Fruit fly (Drosophila melanogaster) whole organism, embryonic: ENCODE data around the gene rno.

ENCODE experiments used
- B-H2 ChIP-seq: fragments of 200-800 bp; sonication (Bioruptor generic); optimal IDR thresholded peaks from 2 replicates; lab custom pipeline; 2018; ENCODE audit warnings: missing biosample characterization, mild to moderate bottlenecking, missing genetic modification characterization
- CG13123 ChIP-seq: fragments of 200-800 bp; sonication (Bioruptor generic); optimal IDR thresholded peaks from 2 replicates; lab custom pipeline; 2016; ENCODE audit warnings: missing biosample characterization, missing genetic modification characterization
- CG13424 ChIP-seq: fragments of 200-800 bp; sonication (Bioruptor generic); optimal IDR thresholded peaks from 2 replicates; lab custom pipeline; 2019; ENCODE audit warnings: missing biosample characterization, mild to moderate bottlenecking, missing genetic modification characterization, moderate library complexity
- CG1603 ChIP-seq: fragments of 200-800 bp; sonication (Bioruptor generic); optimal IDR thresholded peaks from 2 replicates; lab custom pipeline; 2019; ENCODE audit warnings: missing biosample characterization, mild to moderate bottlenecking, missing genetic modification characterization, moderate library complexity
- CG16815 ChIP-seq: fragments of 200-800 bp; sonication (Bioruptor generic); optimal IDR thresholded peaks from 3 replicates; lab custom pipeline; 2017; ENCODE audit warnings: missing biosample characterization, mild to moderate bottlenecking, missing genetic modification characterization
- CG16863 ChIP-seq: fragments of 200-800 bp; sonication (Bioruptor generic); optimal IDR thresholded peaks from 3 replicates; lab custom pipeline; 2016; ENCODE audit warnings: missing biosample characterization, missing genetic modification characterization
- CG1792 ChIP-seq: fragments of 200-800 bp; sonication (Bioruptor generic); optimal IDR thresholded peaks from 2 replicates; lab custom pipeline; 2016; ENCODE audit warnings: missing biosample characterization, missing genetic modification characterization
- CG30403 ChIP-seq: fragments of 200-800 bp; sonication (Bioruptor generic); optimal IDR thresholded peaks from 3 replicates; lab custom pipeline; 2016; ENCODE audit warnings: missing biosample characterization, missing genetic modification characterization
- CG34224 ChIP-seq: fragments of 200-800 bp; sonication (Bioruptor generic); IDR thresholded peaks from 3 replicates; pipeline ENCODE4 v1.3.6; 2022; ENCODE audit warnings: missing biosample characterization, missing genetic modification characterization; ENCODE audit not compliant: partially characterized antibody
- CG34422 ChIP-seq: fragments of 200-800 bp; sonication (Bioruptor generic); IDR thresholded peaks from 3 replicates; pipeline ENCODE4 v1.3.6; 2022; ENCODE audit warnings: missing biosample characterization, missing genetic modification characterization
- CG4617 ChIP-seq: fragments of 200-800 bp; sonication (Bioruptor generic); optimal IDR thresholded peaks from 3 replicates; lab custom pipeline; 2016; ENCODE audit warnings: missing biosample characterization, missing genetic modification characterization, borderline replicate concordance
- CG6689 ChIP-seq: fragments of 200-800 bp; sonication (Bioruptor generic); IDR thresholded peaks from 2 replicates; pipeline ENCODE4 v1.3.6; 2022; ENCODE audit warnings: missing biosample characterization, missing genetic modification characterization
- CG6854 ChIP-seq: fragments of 200-800 bp; sonication (Bioruptor generic); optimal IDR thresholded peaks from 3 replicates; lab custom pipeline; 2017; ENCODE audit warnings: missing biosample characterization, mild to moderate bottlenecking, missing genetic modification characterization
- CG8089 ChIP-seq: fragments of 200-800 bp; sonication (Bioruptor generic); optimal IDR thresholded peaks from 3 replicates; lab custom pipeline; 2016; ENCODE audit warnings: missing biosample characterization, missing genetic modification characterization
- CG8290 ChIP-seq, 3 experiments: fragments of 200-800 bp; sonication (Bioruptor generic); optimal IDR thresholded peaks; 2 replicates each; lab custom pipeline; 2016 to 2019; ENCODE audit warnings: missing biosample characterization in 3 of 3, missing genetic modification characterization in 3 of 3, mild to moderate bottlenecking in 2 of 3, moderate library complexity in 1 of 3
- CG8765 ChIP-seq: fragments of 200-800 bp; sonication (Bioruptor generic); IDR thresholded peaks from 2 replicates; pipeline ENCODE4 v1.3.6; 2022; ENCODE audit warnings: missing biosample characterization, missing genetic modification characterization
- CG9215 ChIP-seq: fragments of 200-800 bp; sonication (Bioruptor generic); IDR thresholded peaks from 2 replicates; pipeline ENCODE4 v1.3.6; 2022; ENCODE audit warnings: missing biosample characterization, missing genetic modification characterization
- CG9727 ChIP-seq: fragments of 200-800 bp; sonication (Bioruptor generic); optimal IDR thresholded peaks from 3 replicates; lab custom pipeline; 2017; ENCODE audit warnings: missing biosample characterization, mild to moderate bottlenecking, missing genetic modification characterization
- CG9932 ChIP-seq: fragments of 200-800 bp; sonication (Bioruptor generic); IDR thresholded peaks from 2 replicates; pipeline ENCODE4 v1.3.6; 2022; ENCODE audit warnings: missing biosample characterization, missing genetic modification characterization
- Fer3 ChIP-seq: fragments of 200-800 bp; sonication (Bioruptor generic); optimal IDR thresholded peaks from 2 replicates; lab custom pipeline; 2018; ENCODE audit warnings: missing biosample characterization, mild to moderate bottlenecking, missing genetic modification characterization, moderate library complexity
- HmgZ ChIP-seq: fragments of 200-800 bp; sonication (Bioruptor generic); optimal IDR thresholded peaks from 2 replicates; lab custom pipeline; 2018; ENCODE audit warnings: missing biosample characterization, mild to moderate bottlenecking, missing genetic modification characterization
- Lim3 ChIP-seq: fragments of 200-800 bp; sonication (Bioruptor generic); IDR thresholded peaks from 2 replicates; pipeline ENCODE4 v1.3.6; 2022; ENCODE audit warnings: missing biosample characterization, missing genetic modification characterization
- MESR4 ChIP-seq: fragments of 200-800 bp; sonication (Bioruptor generic); optimal IDR thresholded peaks from 2 replicates; lab custom pipeline; 2018; ENCODE audit warnings: missing biosample characterization, mild to moderate bottlenecking, missing genetic modification characterization, moderate library complexity
- Mes4 ChIP-seq: fragments of 200-800 bp; sonication (Bioruptor generic); optimal IDR thresholded peaks from 2 replicates; lab custom pipeline; 2016; ENCODE audit warnings: missing biosample characterization, missing genetic modification characterization
- Mrtf ChIP-seq: fragments of 200-800 bp; sonication (Bioruptor generic); IDR thresholded peaks from 3 replicates; pipeline ENCODE4 v1.3.6; 2022; ENCODE audit warnings: missing biosample characterization, missing genetic modification characterization
- NFAT ChIP-seq: fragments of 200-800 bp; sonication (Bioruptor generic); IDR thresholded peaks from 2 replicates; pipeline ENCODE4 v1.3.6; 2022; ENCODE audit warnings: missing biosample characterization, missing genetic modification characterization
- PHDP ChIP-seq: fragments of 200-800 bp; sonication (Bioruptor generic); optimal IDR thresholded peaks from 3 replicates; lab custom pipeline; 2018; ENCODE audit warnings: missing biosample characterization, mild to moderate bottlenecking, missing genetic modification characterization, moderate library complexity
- Sox100B ChIP-seq: fragments of 200-800 bp; sonication (Bioruptor generic); optimal IDR thresholded peaks from 3 replicates; lab custom pipeline; 2018; ENCODE audit warnings: missing biosample characterization, mild to moderate bottlenecking, missing genetic modification characterization
- abd-A ChIP-seq: fragments of 200-800 bp; sonication (Bioruptor generic); optimal IDR thresholded peaks from 3 replicates; lab custom pipeline; 2019; ENCODE audit warnings: missing biosample characterization, mild to moderate bottlenecking, missing genetic modification characterization, moderate library complexity
- ara ChIP-seq: fragments of 200-800 bp; sonication (Bioruptor generic); IDR thresholded peaks from 2 replicates; pipeline ENCODE4 v1.3.6; 2022; ENCODE audit warnings: missing biosample characterization, missing genetic modification characterization
- cad ChIP-seq: fragments of >200 bp; optimal IDR thresholded peaks from 2 replicates; lab custom pipeline; 2017; ENCODE audit warnings: missing biosample characterization, missing genetic modification characterization
- corto ChIP-seq: fragments of 200-800 bp; sonication (Bioruptor generic); optimal IDR thresholded peaks from 2 replicates; lab custom pipeline; 2016; ENCODE audit warnings: missing biosample characterization, mild to moderate bottlenecking, missing genetic modification characterization, moderate library complexity
- gce ChIP-seq: fragments of 200-800 bp; sonication (Bioruptor generic); IDR thresholded peaks from 3 replicates; pipeline ENCODE4 v1.3.6; 2022; ENCODE audit warnings: missing biosample characterization, missing genetic modification characterization
- gcm ChIP-seq: fragments of 200-800 bp; sonication (Bioruptor generic); optimal IDR thresholded peaks from 2 replicates; lab custom pipeline; 2019; ENCODE audit warnings: missing biosample characterization, mild to moderate bottlenecking, missing genetic modification characterization, moderate library complexity
- ham ChIP-seq: fragments of 200-800 bp; sonication (Bioruptor generic); IDR thresholded peaks from 2 replicates; pipeline ENCODE4 v1.3.6; 2022; ENCODE audit warnings: missing biosample characterization, missing genetic modification characterization
- inv ChIP-seq: fragments of 200-800 bp; sonication (Bioruptor generic); IDR thresholded peaks from 2 replicates; pipeline ENCODE4 v1.3.6; 2022; ENCODE audit warnings: missing biosample characterization, missing genetic modification characterization; ENCODE audit not compliant: partially characterized antibody
- jigr1 ChIP-seq: fragments of 200-800 bp; sonication (Bioruptor generic); IDR thresholded peaks from 3 replicates; pipeline ENCODE4 v1.3.6; 2022; ENCODE audit warnings: missing biosample characterization, missing genetic modification characterization
- nerfin-2 ChIP-seq: fragments of 200-800 bp; sonication (Bioruptor generic); IDR thresholded peaks from 2 replicates; pipeline ENCODE4 v1.3.6; 2022; ENCODE audit warnings: missing biosample characterization, missing genetic modification characterization; ENCODE audit not compliant: partially characterized antibody
- peb ChIP-seq: fragments of 200-800 bp; sonication (Bioruptor generic); IDR thresholded peaks from 2 replicates; pipeline ENCODE4 v1.3.6; 2022; ENCODE audit warnings: missing biosample characterization, missing genetic modification characterization
- pho ChIP-seq: fragments of 200-800 bp; sonication (Bioruptor generic); optimal IDR thresholded peaks from 2 replicates; lab custom pipeline; 2016; ENCODE audit warnings: missing biosample characterization, missing genetic modification characterization
- pita ChIP-seq: fragments of 200-800 bp; sonication (Bioruptor generic); optimal IDR thresholded peaks from 2 replicates; lab custom pipeline; 2017; ENCODE audit warnings: missing biosample characterization, mild to moderate bottlenecking, missing genetic modification characterization
- prd ChIP-seq, 3 experiments: fragments of >200 bp in 2 of 3; fragments of 200-800 bp in 1 of 3; sonication (Bioruptor generic) in 1 of 3; optimal IDR thresholded peaks in 2 of 3; IDR thresholded peaks in 1 of 3; 2 replicates in 2 of 3; 3 replicates in 1 of 3; pipeline versions ENCODE4 v1.3.6 to Lab custom; 2017 to 2022; ENCODE audit warnings: missing biosample characterization in 1 of 3, missing genetic modification characterization in 1 of 3
- pzg ChIP-seq: fragments of 200-800 bp; sonication (Bioruptor generic); optimal IDR thresholded peaks from 3 replicates; lab custom pipeline; 2018; ENCODE audit warnings: missing biosample characterization, mild to moderate bottlenecking, missing genetic modification characterization, moderate library complexity
- scrt ChIP-seq: fragments of 200-800 bp; sonication (Bioruptor generic); optimal IDR thresholded peaks from 2 replicates; lab custom pipeline; 2018; ENCODE audit warnings: missing biosample characterization, mild to moderate bottlenecking, missing genetic modification characterization, moderate library complexity
- slou ChIP-seq: fragments of 200-800 bp; sonication (Bioruptor generic); optimal IDR thresholded peaks from 3 replicates; lab custom pipeline; 2016; ENCODE audit warnings: missing biosample characterization, missing genetic modification characterization
- so ChIP-seq: fragments of 200-800 bp; sonication (Bioruptor generic); IDR thresholded peaks from 3 replicates; pipeline ENCODE4 v1.3.6; 2022; ENCODE audit warnings: missing biosample characterization, missing genetic modification characterization
- sqz ChIP-seq: fragments of 200-800 bp; sonication (Bioruptor generic); optimal IDR thresholded peaks from 3 replicates; lab custom pipeline; 2018; ENCODE audit warnings: missing biosample characterization, mild to moderate bottlenecking, missing genetic modification characterization

The rno gene

dm6 chr3L:199754-200596 lies at the start of gene rno, which contains the start of gene mri:
Gene rno, minus strand, starts transcription at chr3L:199762.
Gene mri, plus strand, starts transcription at chr3L:200174.
- TF ChIP-seq CG4617 (peak; percentile 58), nerfin-2 (GFP tag; lab: Robert Waterston, UW) (peak; percentile 90), CG8765 (GFP tag; lab: Robert Waterston, UW) (peak; percentile 37), CG16815 (GFP tag; lab: Kevin White, UChicago) (peak; percentile 59), CG13424 (tag; lab: Kevin White, UChicago) (peak; percentile 83), ara (GFP tag; lab: Robert Waterston, UW) (peak; percentile 56; the same call in 1 of the 2 replicates), Mes4 (GFP tag; lab: Kevin White, UChicago) (no peak), MESR4 (GFP tag; lab: Kevin White, UChicago) (peak; percentile 93), gcm (no peak), CG8089 (GFP tag; lab: Kevin White, UChicago) (no peak), pho (GFP tag; lab: Kevin White, UChicago) (peak; percentile 48), prd (optimal IDR thresholded peaks at IDR 0.05; lab: Kevin White, UChicago) (no peak), prd (GFP tag; IDR thresholded peaks at IDR 0.05; lab: Robert Waterston, UW) (peak; percentile 80), slou (GFP tag; lab: Kevin White, UChicago) (no peak), abd-A (tag; lab: Kevin White, UChicago) (no peak), CG8290 (GFP tag; optimal IDR thresholded peaks at IDR 0.05; lab: Kevin White, UChicago) (peak; percentile 16), CG8290 (tag; optimal IDR thresholded peaks at IDR 0.05; lab: Kevin White, UChicago) (peak in 1 of 2 experiments; percentile 3), pita (no peak), NFAT (GFP tag; lab: Robert Waterston, UW) (peak; percentile 53), HmgZ (peak; percentile 2), CG34422 (peak; percentile 58; the same call in 1 of the 3 replicates), CG1603 (tag; lab: Kevin White, UChicago) (peak; percentile 57), CG30403 (GFP tag; lab: Kevin White, UChicago) (peak; percentile 82), CG6854 (GFP tag; lab: Kevin White, UChicago) (no peak), CG13123 (GFP tag; lab: Kevin White, UChicago) (peak; percentile 51), Fer3 (peak; percentile 75), CG16863 (GFP tag; lab: Kevin White, UChicago) (no peak), CG9932 (GFP tag; lab: Robert Waterston, UW) (peak; percentile 88), CG1792 (GFP tag; lab: Kevin White, UChicago) (no peak), CG6689 (GFP tag; lab: Robert Waterston, UW) (peak; percentile 88), Lim3 (GFP tag; lab: Robert Waterston, UW) (no peak), sqz (GFP tag; lab: Kevin White, UChicago) (peak; percentile 13), cad (no peak), so (GFP tag; lab: Robert Waterston, UW) (peak; percentile 52; the same call in 1 of the 3 replicates), Mrtf (0 out of 3 replicates have a peak, but pooled peaks have one; percentile 42), B-H2 (peak; percentile 79), CG34224 (GFP tag; lab: Robert Waterston, UW) (peak; percentile 94), ham (no peak), scrt (GFP tag; lab: Kevin White, UChicago) (no peak), gce (peak; percentile 54; the same call in 1 of the 3 replicates), CG9215 (peak; percentile 73), peb (GFP tag; lab: Robert Waterston, UW) (peak; percentile 66; the same call in 1 of the 2 replicates), jigr1 (peak; percentile 72; the same call in 1 of the 3 replicates), Sox100B (no peak), corto (no peak), PHDP (peak; percentile 67), CG9727 (GFP tag; lab: Kevin White, UChicago) (peak; percentile 83), inv (GFP tag; lab: Robert Waterston, UW) (peak; percentile 90), pzg (GFP tag; lab: Kevin White, UChicago) (peak; percentile 35)
